Fruit fly (Drosophila melanogaster): ENCODE data around the gene CG17272.

- no peak for TF ChIP-seq CTCF (optimal IDR thresholded peaks at IDR 0.05)
- TF ChIP-seq CG8478 (optimal IDR thresholded peaks at IDR 0.05) = no peak
These were observed 22.3 kb upstream of the CG17272 start for dm6 chr3R:20846316-20846715.

Data from S2 (cell line).